Fruit fly (Drosophila melanogaster): Measurements from ENCODE around the gene CG1231.

DNA sequence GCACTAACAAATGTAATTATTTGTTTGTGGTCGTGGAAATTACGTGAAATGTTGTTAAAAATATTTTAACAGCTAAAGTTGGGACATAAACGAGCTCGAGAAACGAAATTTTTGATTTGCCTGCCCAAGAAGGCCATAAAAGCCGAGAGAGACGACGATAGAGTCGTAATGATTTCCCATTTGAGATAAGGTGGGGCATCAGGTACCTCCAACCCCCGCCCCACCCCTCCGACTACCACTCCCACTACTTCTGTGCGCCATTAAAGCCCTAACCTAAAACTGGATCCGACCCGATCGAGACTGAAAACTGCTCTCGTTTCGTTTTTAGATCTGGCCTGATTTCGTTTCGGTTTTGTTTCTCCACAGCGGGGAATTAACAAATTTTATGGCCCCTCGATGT, 44.0 kb downstream of the CG1231 start:
- no peak for TF ChIP-seq h (optimal IDR thresholded peaks at IDR 0.05)
- TF ChIP-seq ttk (optimal IDR thresholded peaks at IDR 0.05): no peak
